Worm (Caenorhabditis elegans) whole organism, mixed stage, embryonic: ENCODE measurements around the gene F13E9.9.

Experiments
- M03D4.4 ChIP-seq: sonication (generic microtip); optimal IDR thresholded peaks from 2 replicates; lab custom pipeline; 2017; ENCODE audit warnings: mild to moderate bottlenecking, missing genetic modification characterization, missing compliant biosample characterization
- bed-3 ChIP-seq: fragments of 200-800 bp; sonication (Bioruptor generic); optimal IDR thresholded peaks from 3 replicates; lab custom pipeline; 2018; ENCODE audit warnings: mild to moderate bottlenecking, missing genetic modification characterization, moderate library complexity, missing compliant biosample characterization
- blmp-1 ChIP-seq: fragments of 150-350 bp; optimal IDR thresholded peaks from 2 replicates; lab custom pipeline; 2014; ENCODE audit warnings: missing biosample characterization, missing genetic modification characterization
- ceh-39 ChIP-seq: fragments of 150-350 bp; optimal IDR thresholded peaks from 2 replicates; lab custom pipeline; 2014; ENCODE audit warnings: missing biosample characterization, missing genetic modification characterization
- ceh-43 ChIP-seq: fragments of 200-800 bp; sonication (Bioruptor generic); optimal IDR thresholded peaks from 2 replicates; lab custom pipeline; 2018; ENCODE audit warnings: mild to moderate bottlenecking, missing genetic modification characterization, moderate library complexity, missing compliant biosample characterization
- ceh-83 ChIP-seq: fragments of 200-800 bp; sonication (Bioruptor generic); optimal IDR thresholded peaks from 2 replicates; lab custom pipeline; 2018; ENCODE audit warnings: mild to moderate bottlenecking, missing genetic modification characterization, missing compliant biosample characterization
- ces-1 ChIP-seq: fragments of 150-350 bp; optimal IDR thresholded peaks from 2 replicates; lab custom pipeline; 2014; ENCODE audit warnings: missing biosample characterization, missing genetic modification reagents, missing genetic modification characterization
- cnd-1 ChIP-seq: fragments of 200-800 bp; sonication (Bioruptor generic); optimal IDR thresholded peaks from 2 replicates; lab custom pipeline; 2018; ENCODE audit warnings: mild to moderate bottlenecking, missing genetic modification characterization, missing compliant biosample characterization
- drap-1 ChIP-seq: fragments of 200-800 bp; sonication (Bioruptor generic); optimal IDR thresholded peaks from 3 replicates; lab custom pipeline; 2018; ENCODE audit warnings: mild to moderate bottlenecking, missing genetic modification characterization, missing compliant biosample characterization
- elt-1 ChIP-seq: sonication (generic microtip); optimal IDR thresholded peaks from 2 replicates; lab custom pipeline; 2017; ENCODE audit warnings: missing genetic modification characterization, mild to moderate bottlenecking, missing compliant biosample characterization, antibody characterized with exemption, moderate library complexity, borderline replicate concordance; ENCODE audit not compliant: insufficient read depth
- elt-3 ChIP-seq: fragments of 150-350 bp; optimal IDR thresholded peaks from 2 replicates; lab custom pipeline; 2014; ENCODE audit warnings: missing biosample characterization, missing genetic modification characterization
- flh-1 ChIP-seq: fragments of 200-800 bp; sonication (Bioruptor generic); optimal IDR thresholded peaks from 2 replicates; lab custom pipeline; 2018; ENCODE audit warnings: mild to moderate bottlenecking, missing genetic modification characterization, moderate library complexity, missing compliant biosample characterization
- ham-2 ChIP-seq: fragments of 200-800 bp; sonication (Bioruptor generic); optimal IDR thresholded peaks from 2 replicates; lab custom pipeline; 2018; ENCODE audit warnings: mild to moderate bottlenecking, missing genetic modification characterization, missing compliant biosample characterization
- hlh-1 ChIP-seq: fragments of 150-350 bp; optimal IDR thresholded peaks from 2 replicates; lab custom pipeline; 2014; ENCODE audit warnings: missing biosample characterization, missing genetic modification reagents, missing genetic modification characterization
- lin-13 ChIP-seq: fragments of 150-350 bp; optimal IDR thresholded peaks from 2 replicates; lab custom pipeline; 2014; ENCODE audit warnings: missing biosample characterization, missing genetic modification characterization
- lin-32 ChIP-seq: fragments of 200-800 bp; sonication (Bioruptor generic); optimal IDR thresholded peaks from 2 replicates; lab custom pipeline; 2018; ENCODE audit warnings: mild to moderate bottlenecking, missing genetic modification characterization, missing compliant biosample characterization
- lsy-2 ChIP-seq: fragments of 150-350 bp; optimal IDR thresholded peaks from 2 replicates; lab custom pipeline; 2014; ENCODE audit warnings: missing biosample characterization, missing genetic modification characterization
- mab-5 ChIP-seq: fragments of 150-350 bp; optimal IDR thresholded peaks from 2 replicates; lab custom pipeline; 2014; ENCODE audit warnings: missing biosample characterization, missing genetic modification characterization
- mep-1 ChIP-seq: fragments of 150-350 bp; optimal IDR thresholded peaks from 2 replicates; lab custom pipeline; 2017; ENCODE audit warnings: missing biosample characterization, missing genetic modification reagents, missing genetic modification characterization, inconsistent platforms
- mls-2 ChIP-seq: sonication (generic microtip); optimal IDR thresholded peaks from 2 replicates; lab custom pipeline; 2016; ENCODE audit warnings: mild to moderate bottlenecking, missing genetic modification characterization, moderate library complexity, missing compliant biosample characterization
- nhr-12 ChIP-seq: fragments of 150-350 bp; optimal IDR thresholded peaks from 2 replicates; lab custom pipeline; 2014; ENCODE audit warnings: missing biosample characterization, missing genetic modification characterization
- nhr-2 ChIP-seq: fragments of 150-350 bp; optimal IDR thresholded peaks from 2 replicates; lab custom pipeline; 2014; ENCODE audit warnings: missing biosample characterization, missing genetic modification characterization
- nhr-237 ChIP-seq: fragments of 150-350 bp; optimal IDR thresholded peaks from 2 replicates; lab custom pipeline; 2014; ENCODE audit warnings: missing biosample characterization, missing genetic modification characterization
- nhr-28 ChIP-seq: fragments of 150-350 bp; optimal IDR thresholded peaks from 2 replicates; lab custom pipeline; 2014; ENCODE audit warnings: missing biosample characterization, missing genetic modification characterization
- nhr-76 ChIP-seq: sonication (generic microtip); optimal IDR thresholded peaks from 2 replicates; lab custom pipeline; 2017; ENCODE audit warnings: missing biosample characterization, missing genetic modification characterization
- pha-4 ChIP-seq: fragments of 150-350 bp; optimal IDR thresholded peaks from 2 replicates; lab custom pipeline; 2018; ENCODE audit warnings: missing biosample characterization, missing genetic modification reagents, missing genetic modification characterization
- sem-2 ChIP-seq: fragments of 200-800 bp; sonication (Bioruptor generic); optimal IDR thresholded peaks from 2 replicates; lab custom pipeline; 2018; ENCODE audit warnings: mild to moderate bottlenecking, missing genetic modification characterization, missing compliant biosample characterization
- snpc-4 ChIP-seq: fragments of 150-350 bp; optimal IDR thresholded peaks from 2 replicates; lab custom pipeline; 2014; ENCODE audit warnings: missing biosample characterization, missing genetic modification characterization
- sptf-1 ChIP-seq: sonication (generic microtip); optimal IDR thresholded peaks from 2 replicates; lab custom pipeline; 2017; ENCODE audit warnings: mild to moderate bottlenecking, missing genetic modification characterization, moderate library complexity, missing compliant biosample characterization
- tbx-8 ChIP-seq: fragments of 200-800 bp; sonication (Bioruptor generic); optimal IDR thresholded peaks from 2 replicates; lab custom pipeline; 2018; ENCODE audit warnings: mild to moderate bottlenecking, missing genetic modification characterization, moderate library complexity, missing compliant biosample characterization
- unc-120 ChIP-seq: sonication (generic microtip); optimal IDR thresholded peaks from 2 replicates; lab custom pipeline; 2017; ENCODE audit warnings: missing genetic modification characterization, missing compliant biosample characterization; ENCODE audit not compliant: poor library complexity, severe bottlenecking
- unc-39 ChIP-seq: fragments of 150-350 bp; optimal IDR thresholded peaks from 2 replicates; lab custom pipeline; 2014; ENCODE audit warnings: missing biosample characterization, missing genetic modification characterization
- unc-62 ChIP-seq: fragments of 150-350 bp; optimal IDR thresholded peaks from 2 replicates; lab custom pipeline; 2014; ENCODE audit warnings: missing biosample characterization, missing genetic modification reagents, missing genetic modification characterization
- zip-8 ChIP-seq: fragments of 150-350 bp; optimal IDR thresholded peaks from 2 replicates; lab custom pipeline; 2014; ENCODE audit warnings: missing biosample characterization, missing genetic modification characterization
- ztf-11 ChIP-seq: fragments of 150-350 bp; optimal IDR thresholded peaks from 2 replicates; lab custom pipeline; 2014; ENCODE audit warnings: missing biosample characterization, missing genetic modification characterization

The F13E9.9 gene

DNA sequence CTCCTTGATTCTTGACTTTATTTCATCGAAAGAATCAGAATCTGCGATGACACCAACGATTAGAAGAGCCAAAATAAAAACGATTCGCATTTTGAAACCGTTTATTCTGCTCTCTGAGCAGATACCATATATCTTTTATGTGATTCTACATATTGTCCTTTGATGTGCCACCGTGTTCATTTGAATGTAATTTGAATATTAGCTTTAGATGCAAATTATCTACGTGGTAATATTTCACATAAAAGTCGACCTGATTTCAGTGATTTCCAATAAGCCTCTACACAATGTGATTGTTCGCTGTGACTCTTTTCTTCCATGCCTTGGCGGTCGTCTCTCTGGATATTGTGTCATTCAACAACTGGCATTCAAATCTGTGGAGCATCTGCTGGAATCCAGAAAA is at the start of gene F13E9.9, which contains the start of gene F13E9.19:
Gene F13E9.9, minus strand, starts transcription at position 101 of the 400 bp plus-strand sequence.
Gene F13E9.19, plus strand, starts transcription at position 316 of the 400 bp plus-strand sequence.
- no peak for TF ChIP-seq ceh-39 (tag; lab: Kevin White, UChicago)
- TF ChIP-seq hlh-1 (tag; lab: Kevin White, UChicago), result no peak
- no peak for TF ChIP-seq cnd-1
- no peak for TF ChIP-seq mep-1 (tag; lab: Kevin White, UChicago)
- no peak for TF ChIP-seq unc-39
- TF ChIP-seq lin-32 (GFP tag; lab: Kevin White, UChicago), result no peak
- no peak for TF ChIP-seq elt-1 (tag; lab: Kevin White, UChicago)
- no peak for TF ChIP-seq lin-13 (tag; lab: Kevin White, UChicago)
- TF ChIP-seq lsy-2, result no peak
- no peak for TF ChIP-seq unc-120
- TF ChIP-seq nhr-76 (tag; lab: Kevin White, UChicago), result no peak

- TF ChIP-seq mls-2 (tag; lab: Kevin White, UChicago), result no peak
- no peak for TF ChIP-seq tbx-8
- TF ChIP-seq mep-1 (tag; lab: Kevin White, UChicago), result peak; percentile 54
- TF ChIP-seq ham-2 (GFP tag; lab: Kevin White, UChicago), result no peak
- TF ChIP-seq ces-1 (GFP tag; lab: Kevin White, UChicago), result peak; percentile 100
- peak; percentile 0 for TF ChIP-seq lsy-2
- TF ChIP-seq elt-3 (tag; lab: Kevin White, UChicago), result no peak
- TF ChIP-seq unc-62, result no peak
- TF ChIP-seq nhr-237, result peak; percentile 56
- TF ChIP-seq ztf-11 (tag; lab: Kevin White, UChicago), result no peak
- TF ChIP-seq flh-1 (GFP tag; lab: Kevin White, UChicago), result no peak
- TF ChIP-seq ceh-39 (tag; lab: Kevin White, UChicago), result peak; percentile 5
Observed at ce11 chrIV:10936906-10937540, 38.0 kb upstream of the F13E9.9 start, which contains the start of gene fic-1. Gene fic-1, plus strand, starts transcription at chrIV:10937454.

DNA sequence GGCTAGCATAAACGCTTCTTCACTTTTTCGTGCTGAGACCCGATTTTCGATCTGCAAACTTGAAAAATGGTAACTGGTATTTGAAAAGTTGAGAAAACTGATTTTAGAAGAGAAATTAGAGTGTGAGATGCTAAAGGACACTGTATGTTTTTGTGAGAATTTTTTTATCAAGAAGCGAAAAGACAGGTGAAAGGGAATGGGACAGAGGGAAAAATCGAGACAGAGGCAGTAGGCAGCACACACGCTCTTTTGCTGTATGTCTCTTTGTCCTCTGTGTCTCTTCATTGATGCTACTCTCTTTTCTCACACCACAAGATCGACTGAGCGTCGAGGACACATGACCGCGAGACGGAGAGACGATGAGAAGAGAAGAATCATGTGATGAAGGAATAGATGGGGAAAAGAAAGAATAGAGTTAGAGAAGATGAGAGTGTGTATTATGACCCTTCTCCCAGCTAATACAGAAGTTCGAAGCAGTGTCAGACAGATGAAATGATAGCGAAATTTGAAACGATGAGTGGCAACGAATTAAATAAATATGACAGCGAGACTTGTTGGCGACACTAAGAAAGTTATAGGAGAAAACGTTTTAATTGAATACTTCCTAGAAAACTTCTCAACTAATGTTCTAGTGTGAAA is 37.0 kb upstream of the F13E9.9 start, which contains the start of gene lgg-2:
Gene lgg-2, minus strand, starts transcription at position 51 of the 639 bp plus-strand sequence.
- TF ChIP-seq cnd-1 (peak; percentile 50), unc-120 (peak; percentile 74), mls-2 (tag; lab: Kevin White, UChicago) (peak; percentile 35), nhr-76 (tag; lab: Kevin White, UChicago) (no peak), hlh-1 (tag; lab: Kevin White, UChicago) (peak; percentile 85), ces-1 (GFP tag; lab: Kevin White, UChicago) (peak; percentile 70), ceh-83 (GFP tag; lab: Kevin White, UChicago) (no peak), lin-32 (GFP tag; lab: Kevin White, UChicago) (peak; percentile 27), sem-2 (GFP tag; lab: Kevin White, UChicago) (no peak), nhr-237 (peak; percentile 55), mab-5 (no peak), zip-8 (tag; lab: Kevin White, UChicago) (no peak), sptf-1 (tag; lab: Kevin White, UChicago) (no peak), ceh-39 (tag; lab: Kevin White, UChicago) (peak; percentile 82), lsy-2 (peak; percentile 46), unc-39 (no peak), ztf-11 (tag; lab: Kevin White, UChicago) (peak; percentile 49), nhr-12 (tag; lab: Kevin White, UChicago) (peak; percentile 53), ham-2 (GFP tag; lab: Kevin White, UChicago) (peak; percentile 76), bed-3 (no peak), unc-62 (peak; percentile 86), nhr-2 (tag; lab: Kevin White, UChicago) (no peak), M03D4.4 (no peak), pha-4 (tag; lab: Kevin White, UChicago) (peak; percentile 45), snpc-4 (no peak), lin-13 (tag; lab: Kevin White, UChicago) (no peak), nhr-28 (tag; lab: Kevin White, UChicago) (no peak), flh-1 (GFP tag; lab: Kevin White, UChicago) (no peak), tbx-8 (no peak), elt-1 (tag; lab: Kevin White, UChicago) (peak; percentile 21), blmp-1 (tag; lab: Kevin White, UChicago) (peak; percentile 45), ceh-43 (GFP tag; lab: Kevin White, UChicago) (no peak), elt-3 (tag; lab: Kevin White, UChicago) (no peak), mep-1 (tag; lab: Kevin White, UChicago) (peak; percentile 68), drap-1 (GFP tag; lab: Kevin White, UChicago) (peak; percentile 20)
